Worm (Caenorhabditis elegans) whole organism, L4 larva: ENCODE results near the gene sri-77.

ENCODE experiments used
- F10B5.3 ChIP-seq: sonication (generic microtip); optimal IDR thresholded peaks from 2 replicates; lab custom pipeline; 2016; ENCODE audit warnings: mild to moderate bottlenecking, missing genetic modification characterization, missing compliant biosample characterization
- F37D6.2 ChIP-seq: sonication (generic microtip); optimal IDR thresholded peaks from 2 replicates; lab custom pipeline; 2016; ENCODE audit warnings: mild to moderate bottlenecking, missing genetic modification characterization, missing compliant biosample characterization
- F44E2.7 ChIP-seq: fragments of 200-800 bp; sonication (Bioruptor generic); IDR thresholded peaks from 2 replicates; pipeline ENCODE4 v2.1.2; 2022; ENCODE audit warnings: missing genetic modification characterization, missing compliant biosample characterization
- R02D3.7 ChIP-seq: fragments of 150-350 bp; sonication (generic microtip); optimal IDR thresholded peaks from 3 replicates; lab custom pipeline; 2014; ENCODE audit warnings: missing biosample characterization, missing genetic modification characterization
- T20F7.1 ChIP-seq: fragments of 200-800 bp; sonication (Bioruptor generic); optimal IDR thresholded peaks from 2 replicates; lab custom pipeline; 2018; ENCODE audit warnings: mild to moderate bottlenecking, missing genetic modification characterization, missing compliant biosample characterization
- T26A8.4 ChIP-seq: fragments of 200-800 bp; sonication (Bioruptor generic); IDR thresholded peaks from 2 replicates; pipeline ENCODE4 v1.3.6; 2022; ENCODE audit warnings: missing genetic modification characterization, missing compliant biosample characterization
- Y105C5A.15 ChIP-seq: fragments of 200-800 bp; sonication (Bioruptor generic); IDR thresholded peaks from 2 replicates; pipeline ENCODE4 v1.3.6; 2022; ENCODE audit warnings: missing genetic modification characterization, missing compliant biosample characterization
- aha-1 ChIP-seq: fragments of 150-350 bp; peaks from one replicate; lab custom pipeline; 2014; ENCODE audit warnings: missing biosample characterization, missing genetic modification characterization
- aly-2 ChIP-seq: sonication (generic microtip); optimal IDR thresholded peaks from 2 replicates; lab custom pipeline; 2018; ENCODE audit warnings: missing biosample characterization, missing genetic modification characterization
- ama-1 ChIP-seq: fragments of 150-350 bp; optimal IDR thresholded peaks from 2 replicates; lab custom pipeline; 2014; ENCODE audit warnings: inconsistent platforms, mixed read lengths
- attf-4 ChIP-seq: sonication (generic microtip); optimal IDR thresholded peaks from 3 replicates; lab custom pipeline; 2017; ENCODE audit warnings: missing biosample characterization, missing genetic modification characterization
- ceh-28 ChIP-seq: fragments of 150-350 bp; optimal IDR thresholded peaks from 2 replicates; lab custom pipeline; 2014; ENCODE audit warnings: missing biosample characterization, missing genetic modification reagents, missing genetic modification characterization
- ceh-82 ChIP-seq: sonication (generic microtip); optimal IDR thresholded peaks from 2 replicates; lab custom pipeline; 2017; ENCODE audit warnings: missing biosample characterization, missing genetic modification characterization
- daf-12 ChIP-seq: fragments of 150-350 bp; optimal IDR thresholded peaks from 2 replicates; lab custom pipeline; 2014; ENCODE audit warnings: missing biosample characterization, missing genetic modification reagents, missing genetic modification characterization
- dve-1 ChIP-seq: sonication (generic microtip); optimal IDR thresholded peaks from 2 replicates; lab custom pipeline; 2017; ENCODE audit warnings: antibody characterized with exemption, mild to moderate bottlenecking, missing genetic modification characterization, missing compliant biosample characterization; ENCODE audit not compliant: insufficient read depth
- fkh-10 ChIP-seq: fragments of 150-350 bp; optimal IDR thresholded peaks from 2 replicates; lab custom pipeline; 2014; ENCODE audit warnings: missing biosample characterization, missing genetic modification reagents, missing genetic modification characterization
- fos-1 ChIP-seq: fragments of 150-350 bp; optimal IDR thresholded peaks from 2 replicates; lab custom pipeline; 2014; ENCODE audit warnings: missing biosample characterization, missing genetic modification characterization
- lin-13 ChIP-seq: fragments of 150-350 bp; optimal IDR thresholded peaks from 2 replicates; lab custom pipeline; 2014; ENCODE audit warnings: missing biosample characterization, missing genetic modification reagents, missing genetic modification characterization
- lin-39 ChIP-seq: fragments of 150-350 bp; optimal IDR thresholded peaks from 2 replicates; lab custom pipeline; 2014; ENCODE audit warnings: missing biosample characterization, missing genetic modification reagents, missing genetic modification characterization
- lsy-2 ChIP-seq, 2 experiments: fragments of 150-350 bp in 1 of 2; sonication (generic microtip) in 1 of 2; optimal IDR thresholded peaks; 2 replicates each; lab custom pipeline; 2014 to 2017; ENCODE audit warnings: missing biosample characterization in 2 of 2, missing genetic modification characterization in 2 of 2
- mep-1 ChIP-seq: fragments of 150-350 bp; sonication (generic microtip); optimal IDR thresholded peaks from 3 replicates; lab custom pipeline; 2014; ENCODE audit warnings: missing biosample characterization, missing genetic modification characterization
- mxl-3 ChIP-seq: fragments of 200-800 bp; sonication (Bioruptor generic); optimal IDR thresholded peaks from 2 replicates; lab custom pipeline; 2018; ENCODE audit warnings: mild to moderate bottlenecking, missing genetic modification characterization, missing compliant biosample characterization
- nhr-102 ChIP-seq: sonication (generic microtip); optimal IDR thresholded peaks from 2 replicates; lab custom pipeline; 2016; ENCODE audit warnings: mild to moderate bottlenecking, missing genetic modification characterization, moderate library complexity, missing compliant biosample characterization
- nhr-11 ChIP-seq: fragments of 150-350 bp; optimal IDR thresholded peaks from 2 replicates; lab custom pipeline; 2014; ENCODE audit warnings: missing biosample characterization, missing genetic modification characterization
- nhr-111 ChIP-seq: fragments of 200-800 bp; sonication (Bioruptor generic); optimal IDR thresholded peaks from 2 replicates; lab custom pipeline; 2018; ENCODE audit warnings: mild to moderate bottlenecking, missing genetic modification characterization, missing compliant biosample characterization
- nhr-237 ChIP-seq: sonication (generic microtip); optimal IDR thresholded peaks from 2 replicates; lab custom pipeline; 2017; ENCODE audit warnings: missing biosample characterization, missing genetic modification characterization
- nhr-25 ChIP-seq: sonication (generic microtip); optimal IDR thresholded peaks from 2 replicates; lab custom pipeline; 2017; ENCODE audit warnings: missing genetic modification characterization, mild to moderate bottlenecking, missing compliant biosample characterization, antibody characterized with exemption, moderate library complexity, borderline replicate concordance; ENCODE audit not compliant: insufficient read depth
- nhr-28 ChIP-seq: fragments of 150-350 bp; optimal IDR thresholded peaks from 2 replicates; lab custom pipeline; 2014; ENCODE audit warnings: missing biosample characterization, missing genetic modification characterization
- pha-4 ChIP-seq, 2 experiments: fragments of 150-350 bp in 1 of 2; fragments of 200-800 bp in 1 of 2; sonication (Bioruptor generic) in 1 of 2; IDR thresholded peaks in 1 of 2; optimal IDR thresholded peaks in 1 of 2; 2 replicates each; pipeline versions ENCODE4 v1.3.6 to Lab custom; 2014 to 2022; ENCODE audit warnings: missing genetic modification characterization in 2 of 2, missing genetic modification reagents in 2 of 2, missing biosample characterization in 1 of 2, missing compliant biosample characterization in 1 of 2
- php-3 ChIP-seq: fragments of 200-800 bp; sonication (Bioruptor generic); IDR thresholded peaks from 2 replicates; pipeline ENCODE4 v1.3.6; 2022; ENCODE audit warnings: missing genetic modification reagents, missing genetic modification characterization, missing compliant biosample characterization
- pqm-1 ChIP-seq: sonication (generic microtip); optimal IDR thresholded peaks from 2 replicates; lab custom pipeline; 2017; ENCODE audit warnings: missing biosample characterization, missing genetic modification characterization
- rbr-2 ChIP-seq: sonication (generic microtip); optimal IDR thresholded peaks from 2 replicates; lab custom pipeline; 2016; ENCODE audit warnings: missing genotype, missing genetic modification characterization, missing compliant biosample characterization
- set-16 ChIP-seq: fragments of 200-800 bp; sonication (Bioruptor generic); IDR thresholded peaks from 2 replicates; pipeline ENCODE4 v1.3.6; 2022; ENCODE audit warnings: missing genetic modification reagents, missing genetic modification characterization, missing compliant biosample characterization
- snpc-4 ChIP-seq: fragments of 150-350 bp; optimal IDR thresholded peaks from 2 replicates; lab custom pipeline; 2014; ENCODE audit warnings: missing biosample characterization, missing genetic modification characterization
- spr-1 ChIP-seq: sonication (generic microtip); optimal IDR thresholded peaks from 2 replicates; lab custom pipeline; 2016; ENCODE audit warnings: mild to moderate bottlenecking, missing genetic modification characterization, missing compliant biosample characterization
- spr-3 ChIP-seq: fragments of 200-800 bp; sonication (Bioruptor generic); optimal IDR thresholded peaks from 2 replicates; lab custom pipeline; 2018; ENCODE audit warnings: mild to moderate bottlenecking, missing genetic modification characterization, missing compliant biosample characterization
- tra-1 ChIP-seq: fragments of 200-800 bp; sonication (Bioruptor generic); IDR thresholded peaks from 2 replicates; pipeline ENCODE4 v1.3.6; 2022; ENCODE audit warnings: missing genetic modification reagents, missing genetic modification characterization, missing compliant biosample characterization
- unc-130 ChIP-seq: sonication (generic microtip); optimal IDR thresholded peaks from 2 replicates; lab custom pipeline; 2016; ENCODE audit warnings: missing genetic modification reagents, missing genetic modification characterization, missing compliant biosample characterization
- unc-39 ChIP-seq: sonication (generic microtip); optimal IDR thresholded peaks from 2 replicates; lab custom pipeline; 2017; ENCODE audit warnings: missing biosample characterization, missing genetic modification characterization
- zag-1 ChIP-seq: fragments of 150-350 bp; optimal IDR thresholded peaks from 2 replicates; lab custom pipeline; 2014; ENCODE audit warnings: missing biosample characterization, missing genetic modification characterization
- zfp-2 ChIP-seq: sonication (generic microtip); optimal IDR thresholded peaks from 2 replicates; lab custom pipeline; 2016; ENCODE audit warnings: mild to moderate bottlenecking, missing genetic modification characterization, missing compliant biosample characterization
- zfp-3 ChIP-seq: fragments of 200-800 bp; sonication (Bioruptor generic); conservative IDR thresholded peaks from 2 replicates; pipeline ENCODE4 v1.3.6; 2022; ENCODE audit warnings: missing genetic modification reagents, missing genetic modification characterization, missing compliant biosample characterization
- ztf-11 ChIP-seq: fragments of 150-350 bp; optimal IDR thresholded peaks from 2 replicates; lab custom pipeline; 2014; ENCODE audit warnings: missing biosample characterization, missing genetic modification characterization

The sri-77 gene

ce11 chrII:2585493-2585892, 19.7 kb downstream of the sri-77 start, which contains the start of gene sri-36:
sri-36 (minus strand) TSS chrII:2585593.
- no peak for TF ChIP-seq zfp-3 (GFP tag; lab: Robert Waterston, UW)
- peak; percentile 9 for TF ChIP-seq aha-1 (tag; lab: Kevin White, UChicago)

- TF ChIP-seq daf-12 (tag; lab: Kevin White, UChicago) (no peak), nhr-102 (no peak), ceh-28 (tag; lab: Kevin White, UChicago) (no peak), nhr-28 (tag; lab: Kevin White, UChicago) (no peak), ama-1 (lab: Kevin White, UChicago) (no peak), tra-1 (GFP tag; lab: Robert Waterston, UW) (no peak), nhr-25 (tag; lab: Kevin White, UChicago) (no peak), R02D3.7 (no peak), attf-4 (no peak), snpc-4 (no peak), rbr-2 (no peak)
Observed at ce11 chrII:2583044-2583443, 22.2 kb downstream of the sri-77 start, which contains the start of gene sri-74. sri-74 (minus strand) TSS chrII:2583144.

- TF ChIP-seq aha-1 (tag; lab: Kevin White, UChicago): peak; percentile 91
- no peak for TF ChIP-seq spr-3
- TF ChIP-seq T20F7.1: no peak
Observed at ce11 chrII:2578216-2578615, 27.0 kb downstream of the sri-77 start.

ce11 chrII:2570384-2570964, 34.7 kb downstream of the sri-77 start:
- peak; percentile 22 for TF ChIP-seq aha-1 (tag; lab: Kevin White, UChicago)

- TF ChIP-seq lsy-2 (tag; optimal IDR thresholded peaks at IDR 0.05; lab: Kevin White, UChicago) (peak; percentile 15 to 94), nhr-237 (tag; lab: Kevin White, UChicago) (no peak), spr-1 (tag; lab: Kevin White, UChicago) (no peak), zfp-2 (tag; lab: Kevin White, UChicago) (no peak), mep-1 (peak; percentile 93), set-16 (GFP tag; lab: Robert Waterston, UW) (no peak), lin-13 (peak; percentile 73), unc-130 (peak; percentile 48), fos-1 (tag; lab: Kevin White, UChicago) (no peak), nhr-111 (GFP tag; lab: Kevin White, UChicago) (no peak), nhr-25 (tag; lab: Kevin White, UChicago) (no peak), nhr-102 (no peak), aly-2 (tag; lab: Kevin White, UChicago) (no peak), F37D6.2 (tag; lab: Kevin White, UChicago) (no peak), pha-4 (GFP tag; IDR thresholded peaks at IDR 0.05; lab: Robert Waterston, UW) (peak; percentile 61; the same call in 1 of the 2 replicates), pha-4 (tag; optimal IDR thresholded peaks at IDR 0.05; lab: Kevin White, UChicago) (no peak), F44E2.7 (GFP tag; lab: Robert Waterston, UW) (no peak), zag-1 (tag; lab: Kevin White, UChicago) (no peak), ceh-28 (tag; lab: Kevin White, UChicago) (no peak), lin-39 (tag; lab: Kevin White, UChicago) (no peak), unc-39 (tag; lab: Kevin White, UChicago) (no peak), T26A8.4 (peak; percentile 73; the same call in 1 of the 2 replicates), fkh-10 (GFP tag; lab: Kevin White, UChicago) (peak; percentile 44), Y105C5A.15 (no peak), nhr-11 (tag; lab: Kevin White, UChicago) (no peak), dve-1 (tag; lab: Kevin White, UChicago) (peak; percentile 79), snpc-4 (no peak), mxl-3 (no peak), ama-1 (lab: Kevin White, UChicago) (no peak), attf-4 (no peak), php-3 (GFP tag; lab: Robert Waterston, UW) (peak; percentile 56; the same call in 1 of the 2 replicates), pqm-1 (tag; lab: Kevin White, UChicago) (no peak), spr-3 (no peak), ceh-82 (no peak), ztf-11 (tag; lab: Kevin White, UChicago) (no peak), F10B5.3 (tag; lab: Kevin White, UChicago) (no peak)
Observed at ce11 chrII:2564899-2565298, 40.3 kb downstream of the sri-77 start, which contains the start of gene usp-39. usp-39 (plus strand) TSS chrII:2565275.
